Worm (Caenorhabditis elegans) whole organism, L1 larva: Measurements from ENCODE around the gene F55B11.6.

Experiments used
- elt-3 ChIP-seq, 6 experiments: fragments of 150-350 bp in 1 of 6; sonication (generic microtip); optimal IDR thresholded peaks; 2 replicates each; lab custom pipeline; 2017 to 2018; ENCODE audit warnings: missing biosample characterization in 6 of 6, missing genetic modification characterization in 6 of 6, inconsistent platforms in 1 of 6
- nhr-28 ChIP-seq: fragments of 150-350 bp; optimal IDR thresholded peaks from 2 replicates; lab custom pipeline; 2014; ENCODE audit warnings: missing biosample characterization, missing genetic modification characterization
- ztf-4 ChIP-seq: fragments of 150-350 bp; optimal IDR thresholded peaks from 2 replicates; lab custom pipeline; 2014; ENCODE audit warnings: missing biosample characterization, missing genetic modification characterization

DNA sequence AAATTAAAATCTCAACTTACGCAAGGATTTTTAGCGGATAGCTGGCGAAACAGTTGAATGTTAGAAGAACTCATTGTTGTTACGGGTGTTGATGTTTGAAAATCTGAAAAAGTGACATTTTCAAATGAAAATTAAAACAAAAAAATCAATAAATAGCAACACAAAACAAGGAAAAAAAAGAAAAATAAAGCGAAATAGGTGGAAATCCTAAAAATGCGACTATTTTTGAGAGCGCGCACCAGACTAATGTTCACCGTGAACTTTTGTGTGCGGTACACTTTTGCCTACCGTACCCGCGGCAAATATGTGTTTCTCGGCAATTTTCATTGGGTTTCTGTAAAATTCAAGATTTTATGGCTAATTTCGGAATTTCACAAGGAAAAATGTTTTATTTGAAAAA, at the start of gene F55B11.6:
- TF ChIP-seq ztf-4 (tag; lab: Kevin White, UChicago), result no peak
- no peak for TF ChIP-seq elt-3 (tag; optimal IDR thresholded peaks at IDR 0.05; lab: Kevin White, UChicago)
- TF ChIP-seq nhr-28 (tag; lab: Kevin White, UChicago), result no peak
